Fruit fly (Drosophila melanogaster) whole organism, embryonic: ENCODE results near the gene CG11342.
A peak's percentile ranks its signal among the peaks of the same experiment; 100 is the strongest.

ENCODE experiments used
- Aef1 ChIP-seq: fragments of 200-800 bp; sonication (Bioruptor generic); IDR thresholded peaks from 3 replicates; pipeline ENCODE4 v1.3.6; 2022; ENCODE audit warnings: missing biosample characterization, missing genetic modification characterization
- Bgb ChIP-seq: fragments of 200-800 bp; sonication (Bioruptor generic); IDR thresholded peaks from 2 replicates; pipeline ENCODE4 v1.3.6; 2022; ENCODE audit warnings: missing biosample characterization, missing genetic modification characterization; ENCODE audit not compliant: partially characterized antibody
- CG10565 ChIP-seq: fragments of 200-800 bp; sonication (Bioruptor generic); optimal IDR thresholded peaks from 3 replicates; lab custom pipeline; 2016; ENCODE audit warnings: missing biosample characterization, mild to moderate bottlenecking, missing genetic modification characterization
- CG10654 ChIP-seq: fragments of 200-800 bp; sonication (Bioruptor generic); optimal IDR thresholded peaks from 2 replicates; lab custom pipeline; 2016; ENCODE audit warnings: missing biosample characterization, missing genetic modification characterization
- CG11093 ChIP-seq: fragments of 200-800 bp; sonication (Bioruptor generic); IDR thresholded peaks from 3 replicates; pipeline ENCODE4 v1.3.6; 2022; ENCODE audit warnings: missing biosample characterization, missing genetic modification characterization
- CG11398 ChIP-seq: fragments of 200-800 bp; sonication (Bioruptor generic); optimal IDR thresholded peaks from 2 replicates; lab custom pipeline; 2016; ENCODE audit warnings: missing biosample characterization, missing genetic modification characterization
- CG12219 ChIP-seq: fragments of 200-800 bp; sonication (Bioruptor generic); optimal IDR thresholded peaks from 3 replicates; lab custom pipeline; 2018; ENCODE audit warnings: missing biosample characterization, mild to moderate bottlenecking, missing genetic modification characterization
- CG13624 ChIP-seq: fragments of 200-800 bp; sonication (Bioruptor generic); optimal IDR thresholded peaks from 2 replicates; lab custom pipeline; 2016; ENCODE audit warnings: missing biosample characterization, missing genetic modification characterization
- CG15601 ChIP-seq: fragments of 200-800 bp; sonication (Bioruptor generic); optimal IDR thresholded peaks from 3 replicates; lab custom pipeline; 2019; ENCODE audit warnings: missing biosample characterization, mild to moderate bottlenecking, missing genetic modification characterization, moderate library complexity
- CG17328 ChIP-seq: fragments of 200-800 bp; sonication (Bioruptor generic); IDR thresholded peaks from 2 replicates; pipeline ENCODE4 v1.3.6; 2022; ENCODE audit warnings: missing biosample characterization, missing genetic modification characterization
- CG30403 ChIP-seq: fragments of 200-800 bp; sonication (Bioruptor generic); optimal IDR thresholded peaks from 3 replicates; lab custom pipeline; 2016; ENCODE audit warnings: missing biosample characterization, missing genetic modification characterization
- CG31441 ChIP-seq: fragments of 200-800 bp; sonication (Bioruptor generic); IDR thresholded peaks from 2 replicates; pipeline ENCODE4 v1.3.6; 2022; ENCODE audit warnings: missing biosample characterization, missing genetic modification characterization
- CG3163 ChIP-seq: fragments of 200-800 bp; sonication (Bioruptor generic); optimal IDR thresholded peaks from 3 replicates; lab custom pipeline; 2016; ENCODE audit warnings: missing biosample characterization, missing genetic modification characterization
- CG34376 ChIP-seq: fragments of 200-800 bp; sonication (Bioruptor generic); optimal IDR thresholded peaks from 2 replicates; lab custom pipeline; 2018; ENCODE audit warnings: missing biosample characterization, mild to moderate bottlenecking, missing genetic modification characterization
- CG4424 ChIP-seq: fragments of 200-800 bp; sonication (Bioruptor generic); optimal IDR thresholded peaks from 3 replicates; lab custom pipeline; 2016; ENCODE audit warnings: missing biosample characterization, missing genetic modification characterization
- CG6683 ChIP-seq: fragments of 200-800 bp; sonication (Bioruptor generic); optimal IDR thresholded peaks from 2 replicates; lab custom pipeline; 2017; ENCODE audit warnings: missing biosample characterization, mild to moderate bottlenecking, missing genetic modification characterization, missing genetic modification reagents
- CG7372 ChIP-seq: fragments of 200-800 bp; sonication (Bioruptor generic); IDR thresholded peaks from 2 replicates; pipeline ENCODE4 v1.3.6; 2022; ENCODE audit warnings: missing biosample characterization, missing genetic modification characterization
- CG7745 ChIP-seq: fragments of 200-800 bp; sonication (Bioruptor generic); optimal IDR thresholded peaks from 2 replicates; lab custom pipeline; 2018; ENCODE audit warnings: missing biosample characterization, mild to moderate bottlenecking, missing genetic modification characterization, moderate library complexity
- CG7786 ChIP-seq: fragments of 200-800 bp; sonication (Bioruptor generic); optimal IDR thresholded peaks from 2 replicates; lab custom pipeline; 2016; ENCODE audit warnings: missing biosample characterization, missing genetic modification characterization
- CG7839 ChIP-seq: fragments of 200-800 bp; sonication (Bioruptor generic); optimal IDR thresholded peaks from 3 replicates; lab custom pipeline; 2018; ENCODE audit warnings: missing biosample characterization, mild to moderate bottlenecking, missing genetic modification characterization, moderate library complexity
- CG9727 ChIP-seq: fragments of 200-800 bp; sonication (Bioruptor generic); optimal IDR thresholded peaks from 3 replicates; lab custom pipeline; 2017; ENCODE audit warnings: missing biosample characterization, mild to moderate bottlenecking, missing genetic modification characterization
- CrebB ChIP-seq: fragments of 200-800 bp; sonication (Bioruptor generic); optimal IDR thresholded peaks from 3 replicates; lab custom pipeline; 2018; ENCODE audit warnings: missing biosample characterization, mild to moderate bottlenecking, missing genetic modification characterization
- Dll ChIP-seq: fragments of 200-800 bp; sonication (Bioruptor generic); IDR thresholded peaks from 4 replicates; pipeline ENCODE4 v1.3.6; 2022; ENCODE audit warnings: missing biosample characterization, missing genetic modification characterization; ENCODE audit not compliant: partially characterized antibody
- Dref ChIP-seq: fragments of 200-800 bp; sonication (Bioruptor generic); IDR thresholded peaks from 2 replicates; pipeline ENCODE4 v1.3.6; 2022; ENCODE audit warnings: missing biosample characterization, missing genetic modification characterization
- HLH3B ChIP-seq: fragments of 200-800 bp; sonication (Bioruptor generic); IDR thresholded peaks from 2 replicates; pipeline ENCODE4 v1.3.6; 2022; ENCODE audit warnings: missing biosample characterization, missing genetic modification characterization
- Hmx ChIP-seq: fragments of 200-800 bp; sonication (Bioruptor generic); optimal IDR thresholded peaks from 2 replicates; lab custom pipeline; 2016; ENCODE audit warnings: missing biosample characterization, missing genetic modification characterization
- Hr51 ChIP-seq, 2 experiments: fragments of 200-800 bp; sonication (Bioruptor generic); optimal IDR thresholded peaks; 2 replicates in 1 of 2; 3 replicates in 1 of 2; lab custom pipeline; 2016 to 2018; ENCODE audit warnings: missing biosample characterization in 2 of 2, missing genetic modification characterization in 2 of 2, mild to moderate bottlenecking in 1 of 2, moderate library complexity in 1 of 2
- Neu2 ChIP-seq: fragments of 200-800 bp; sonication (Bioruptor generic); optimal IDR thresholded peaks from 3 replicates; lab custom pipeline; 2016; ENCODE audit warnings: missing biosample characterization, missing genetic modification characterization, borderline replicate concordance
- Poxn ChIP-seq: fragments of 200-800 bp; sonication (Bioruptor generic); IDR thresholded peaks from 2 replicates; pipeline ENCODE4 v1.3.6; 2022; ENCODE audit warnings: missing biosample characterization, missing genetic modification characterization
- Sin3A ChIP-seq: fragments of >200 bp; optimal IDR thresholded peaks from 2 replicates; lab custom pipeline; 2018
- Taf1 ChIP-seq: fragments of 200-800 bp; sonication (Bioruptor generic); IDR thresholded peaks from 2 replicates; pipeline ENCODE4 v1.3.6; 2022; ENCODE audit warnings: missing biosample characterization, missing genetic modification characterization
- Trl ChIP-seq, 3 experiments: fragments of >200 bp in 2 of 3; fragments of 200-800 bp in 1 of 3; sonication (Bioruptor generic) in 1 of 3; optimal IDR thresholded peaks; 2 replicates in 1 of 3; 3 replicates in 2 of 3; lab custom pipeline; 2016 to 2017; ENCODE audit warnings: missing biosample characterization in 1 of 3, missing genetic modification characterization in 1 of 3
- Usf ChIP-seq: fragments of 200-800 bp; sonication (Bioruptor generic); optimal IDR thresholded peaks from 2 replicates; lab custom pipeline; 2017; ENCODE audit warnings: missing genotype, missing biosample characterization, missing genetic modification characterization
- ac ChIP-seq: fragments of 200-800 bp; sonication (Bioruptor generic); optimal IDR thresholded peaks from 3 replicates; lab custom pipeline; 2017; ENCODE audit warnings: missing biosample characterization, mild to moderate bottlenecking, missing genetic modification characterization
- ash1 ChIP-seq: fragments of 200-800 bp; sonication (Bioruptor generic); optimal IDR thresholded peaks from 2 replicates; lab custom pipeline; 2018; ENCODE audit warnings: missing biosample characterization, mild to moderate bottlenecking, missing genetic modification characterization
- bowl ChIP-seq: fragments of 200-800 bp; sonication (Bioruptor generic); IDR thresholded peaks from 2 replicates; pipeline ENCODE4 v1.3.6; 2022; ENCODE audit warnings: missing biosample characterization, missing genetic modification characterization
- chinmo ChIP-seq: fragments of 200-800 bp; sonication (Bioruptor generic); IDR thresholded peaks from 4 replicates; pipeline ENCODE4 v1.3.6; 2022; ENCODE audit warnings: missing biosample characterization, missing genetic modification characterization; ENCODE audit not compliant: partially characterized antibody
- chn ChIP-seq: fragments of 200-800 bp; sonication (Bioruptor generic); optimal IDR thresholded peaks from 2 replicates; lab custom pipeline; 2016; ENCODE audit warnings: missing biosample characterization, missing genetic modification characterization
- da ChIP-seq: fragments of 200-800 bp; sonication (Bioruptor generic); optimal IDR thresholded peaks from 2 replicates; lab custom pipeline; 2016; ENCODE audit warnings: missing biosample characterization, missing genetic modification characterization
- esg ChIP-seq: fragments of 200-800 bp; sonication (Bioruptor generic); conservative IDR thresholded peaks from 2 replicates; pipeline ENCODE4 v1.3.6; 2022; ENCODE audit warnings: missing biosample characterization, missing genetic modification characterization
- gcm2 ChIP-seq: fragments of 200-800 bp; sonication (Bioruptor generic); optimal IDR thresholded peaks from 2 replicates; lab custom pipeline; 2016; ENCODE audit warnings: missing biosample characterization, missing genetic modification characterization
- jumu ChIP-seq: fragments of 200-800 bp; sonication (Bioruptor generic); optimal IDR thresholded peaks from 3 replicates; lab custom pipeline; 2016; ENCODE audit warnings: missing biosample characterization, missing genetic modification characterization
- klu ChIP-seq: fragments of 200-800 bp; sonication (Bioruptor generic); IDR thresholded peaks from 2 replicates; pipeline ENCODE4 v1.3.6; 2022; ENCODE audit warnings: missing biosample characterization, missing genetic modification characterization
- kni ChIP-seq: fragments of 200-800 bp; sonication (Bioruptor generic); optimal IDR thresholded peaks from 3 replicates; lab custom pipeline; 2017; ENCODE audit warnings: mild to moderate bottlenecking, missing biosample characterization, missing genetic modification reagents, missing genetic modification characterization
- pfk ChIP-seq: fragments of 200-800 bp; sonication (Bioruptor generic); optimal IDR thresholded peaks from 2 replicates; lab custom pipeline; 2018; ENCODE audit warnings: missing biosample characterization, mild to moderate bottlenecking, missing genetic modification characterization, moderate library complexity
- seq ChIP-seq: fragments of 200-800 bp; sonication (Bioruptor generic); IDR thresholded peaks from 2 replicates; pipeline ENCODE4 v1.3.6; 2022; ENCODE audit warnings: missing biosample characterization, missing genetic modification characterization
- sqz ChIP-seq: fragments of 200-800 bp; sonication (Bioruptor generic); optimal IDR thresholded peaks from 3 replicates; lab custom pipeline; 2018; ENCODE audit warnings: missing biosample characterization, mild to moderate bottlenecking, missing genetic modification characterization
- sr ChIP-seq: fragments of 200-800 bp; sonication (Bioruptor generic); IDR thresholded peaks from 3 replicates; pipeline ENCODE4 v1.3.6; 2022; ENCODE audit warnings: missing biosample characterization, missing genetic modification characterization
- stwl ChIP-seq: fragments of 200-800 bp; sonication (Bioruptor generic); optimal IDR thresholded peaks from 3 replicates; lab custom pipeline; 2018; ENCODE audit warnings: missing biosample characterization, mild to moderate bottlenecking, missing genetic modification characterization, moderate library complexity
- toy ChIP-seq: fragments of 200-800 bp; sonication (Bioruptor generic); IDR thresholded peaks from 2 replicates; pipeline ENCODE4 v1.3.6; 2022; ENCODE audit warnings: missing biosample characterization, missing genetic modification characterization
- yki ChIP-seq: fragments of >200 bp; optimal IDR thresholded peaks from 3 replicates; lab custom pipeline; 2018

Gene CG11342

dm6 chr3L:4354898-4355627 is 12.2 kb downstream of the CG11342 start (continued):
- TF ChIP-seq bowl (GFP tag; lab: Robert Waterston, UW) = no peak
- TF ChIP-seq sqz (GFP tag; lab: Kevin White, UChicago) = peak; percentile 11
- no peak for TF ChIP-seq Trl (optimal IDR thresholded peaks at IDR 0.05; lab: Kevin White, UChicago)
- TF ChIP-seq Trl (GFP tag; optimal IDR thresholded peaks at IDR 0.05; lab: Kevin White, UChicago) = no peak
- TF ChIP-seq CG7786 (GFP tag; lab: Kevin White, UChicago) = no peak
- no peak for TF ChIP-seq CG7745 (tag; lab: Kevin White, UChicago)
- no peak for TF ChIP-seq sr (GFP tag; lab: Robert Waterston, UW)
- no peak for TF ChIP-seq jumu (GFP tag; lab: Kevin White, UChicago)
- TF ChIP-seq stwl (tag; lab: Kevin White, UChicago) = no peak
- peak; percentile 3 for TF ChIP-seq CG30403 (GFP tag; lab: Kevin White, UChicago)
- TF ChIP-seq CG7839 (tag; lab: Kevin White, UChicago) = peak; percentile 36
- TF ChIP-seq CG4424 = no peak
- TF ChIP-seq ash1 = no peak
- TF ChIP-seq esg (GFP tag; lab: Robert Waterston, UW) = no peak
- TF ChIP-seq CrebB = peak; percentile 40
- TF ChIP-seq da = no peak
- no peak for TF ChIP-seq CG11398 (GFP tag; lab: Kevin White, UChicago)
- no peak for TF ChIP-seq gcm2 (GFP tag; lab: Kevin White, UChicago)
- TF ChIP-seq Dref (GFP tag; lab: Robert Waterston, UW) = no peak
- TF ChIP-seq Aef1 (GFP tag; lab: Robert Waterston, UW) = no peak
- TF ChIP-seq CG15601 (tag; lab: Kevin White, UChicago) = peak; percentile 42
- no peak for TF ChIP-seq yki (lab: Kevin White, UChicago)
- no peak for TF ChIP-seq CG12219 (GFP tag; lab: Kevin White, UChicago)
- no peak for TF ChIP-seq chinmo
- no peak for TF ChIP-seq Taf1 (GFP tag; lab: Robert Waterston, UW)
- no peak for TF ChIP-seq Bgb
- TF ChIP-seq pfk (GFP tag; lab: Kevin White, UChicago) = no peak
- TF ChIP-seq HLH3B (GFP tag; lab: Robert Waterston, UW) = no peak
- no peak for TF ChIP-seq Poxn
- no peak for TF ChIP-seq Dll (GFP tag; lab: Robert Waterston, UW)
- no peak for TF ChIP-seq chn (GFP tag; lab: Kevin White, UChicago)
- no peak for TF ChIP-seq Hmx (GFP tag; lab: Kevin White, UChicago)
- no peak for TF ChIP-seq CG11093 (GFP tag; lab: Robert Waterston, UW)
- no peak for TF ChIP-seq CG6683 (GFP tag; lab: Kevin White, UChicago)
- TF ChIP-seq CG17328 (GFP tag; lab: Robert Waterston, UW) = no peak
- no peak for TF ChIP-seq CG7372 (GFP tag; lab: Robert Waterston, UW)
- no peak for TF ChIP-seq Neu2
- no peak for TF ChIP-seq CG10654 (GFP tag; lab: Kevin White, UChicago)
- TF ChIP-seq ac = no peak
- TF ChIP-seq klu (GFP tag; lab: Robert Waterston, UW) = no peak
- no peak for TF ChIP-seq Usf
- TF ChIP-seq Hr51 (GFP tag; optimal IDR thresholded peaks at IDR 0.05; lab: Kevin White, UChicago) = peak in 1 of 2 experiments; percentile 54
- TF ChIP-seq CG13624 (GFP tag; lab: Kevin White, UChicago) = no peak
- TF ChIP-seq CG3163 (GFP tag; lab: Kevin White, UChicago) = no peak
- TF ChIP-seq seq (GFP tag; lab: Robert Waterston, UW) = no peak
- no peak for TF ChIP-seq CG10565 (GFP tag; lab: Kevin White, UChicago)
- TF ChIP-seq CG34376 (GFP tag; lab: Kevin White, UChicago) = no peak
- TF ChIP-seq toy (GFP tag; lab: Robert Waterston, UW) = no peak
- no peak for TF ChIP-seq kni
- peak; percentile 42 for TF ChIP-seq CG9727
- TF ChIP-seq CG31441 (GFP tag; lab: Robert Waterston, UW) = peak; percentile 50
- TF ChIP-seq Sin3A = no peak
